Fruit fly (Drosophila melanogaster) whole organism, pupa: ENCODE data around the gene RpS9.

Experiments
- CG10348 ChIP-seq: fragments of 200-800 bp; sonication (Bioruptor generic); IDR thresholded peaks from 2 replicates; pipeline ENCODE4 v1.3.6; 2022; ENCODE audit warnings: missing biosample characterization, missing genetic modification characterization
- CG12605 ChIP-seq: fragments of 200-800 bp; sonication (Bioruptor generic); IDR thresholded peaks from 2 replicates; pipeline ENCODE4 v1.3.6; 2022; ENCODE audit warnings: missing biosample characterization, missing genetic modification characterization
- CG13204 ChIP-seq: fragments of 200-800 bp; sonication (Bioruptor generic); optimal IDR thresholded peaks from 2 replicates; lab custom pipeline; 2018; ENCODE audit warnings: missing biosample characterization, mild to moderate bottlenecking, missing genetic modification characterization, moderate library complexity
- CG14655 ChIP-seq: fragments of 200-800 bp; sonication (Bioruptor generic); optimal IDR thresholded peaks from 3 replicates; lab custom pipeline; 2017; ENCODE audit warnings: mild to moderate bottlenecking, missing biosample characterization, missing genetic modification reagents, missing genetic modification characterization
- CG15710 ChIP-seq: fragments of 200-800 bp; sonication (Bioruptor generic); optimal IDR thresholded peaks from 2 replicates; lab custom pipeline; 2018; ENCODE audit warnings: missing biosample characterization, mild to moderate bottlenecking, missing genetic modification characterization, moderate library complexity
- CG17806 ChIP-seq: fragments of 200-800 bp; sonication (Bioruptor generic); optimal IDR thresholded peaks from 2 replicates; lab custom pipeline; 2018; ENCODE audit warnings: missing biosample characterization, mild to moderate bottlenecking, missing genetic modification characterization, moderate library complexity
- CG32121 ChIP-seq: fragments of 200-800 bp; sonication (Bioruptor generic); IDR thresholded peaks from 2 replicates; pipeline ENCODE4 v1.3.6; 2022; ENCODE audit warnings: missing biosample characterization, missing genetic modification characterization
- CG34367 ChIP-seq: fragments of 200-800 bp; sonication (Bioruptor generic); optimal IDR thresholded peaks from 2 replicates; lab custom pipeline; 2018; ENCODE audit warnings: missing biosample characterization, mild to moderate bottlenecking, missing genetic modification characterization
- CG4496 ChIP-seq: fragments of 200-800 bp; sonication (Bioruptor generic); IDR thresholded peaks from 3 replicates; pipeline ENCODE4 v1.3.6; 2022; ENCODE audit warnings: missing biosample characterization, missing genetic modification characterization
- CG8159 ChIP-seq: fragments of 200-800 bp; sonication (Bioruptor generic); optimal IDR thresholded peaks from 3 replicates; lab custom pipeline; 2018; ENCODE audit warnings: missing biosample characterization, mild to moderate bottlenecking, missing genetic modification characterization, moderate library complexity
- CG8301 ChIP-seq: fragments of 200-800 bp; sonication (Bioruptor generic); optimal IDR thresholded peaks from 2 replicates; lab custom pipeline; 2018; ENCODE audit warnings: missing biosample characterization, mild to moderate bottlenecking, missing genetic modification characterization
- CG9948 ChIP-seq: fragments of 200-800 bp; sonication (Bioruptor generic); optimal IDR thresholded peaks from 2 replicates; lab custom pipeline; 2018; ENCODE audit warnings: missing biosample characterization, mild to moderate bottlenecking, missing genetic modification characterization, moderate library complexity
- D1 ChIP-seq: fragments of 200-800 bp; sonication (Bioruptor generic); optimal IDR thresholded peaks from 2 replicates; lab custom pipeline; 2018; ENCODE audit warnings: missing biosample characterization, mild to moderate bottlenecking, missing genetic modification characterization, moderate library complexity
- EcR ChIP-seq: fragments of 200-800 bp; sonication (Bioruptor generic); optimal IDR thresholded peaks from 3 replicates; lab custom pipeline; 2019; ENCODE audit warnings: missing biosample characterization, missing genetic modification characterization, mild to moderate bottlenecking, moderate library complexity, missing genetic modification reagents
- Ets98B ChIP-seq: fragments of 200-800 bp; sonication (Bioruptor generic); IDR thresholded peaks from 2 replicates; pipeline ENCODE4 v1.3.6; 2022; ENCODE audit warnings: missing biosample characterization, missing genetic modification characterization
- Pif1A ChIP-seq: fragments of 200-800 bp; sonication (Bioruptor generic); optimal IDR thresholded peaks from 3 replicates; lab custom pipeline; 2016; ENCODE audit warnings: missing biosample characterization, missing genetic modification characterization
- Pif1B ChIP-seq: fragments of 200-800 bp; sonication (Bioruptor generic); optimal IDR thresholded peaks from 3 replicates; lab custom pipeline; 2016; ENCODE audit warnings: missing biosample characterization, missing genetic modification characterization
- Snoo ChIP-seq: fragments of 200-800 bp; sonication (Bioruptor generic); optimal IDR thresholded peaks from 3 replicates; lab custom pipeline; 2017; ENCODE audit warnings: missing biosample characterization, mild to moderate bottlenecking, missing genetic modification characterization, inconsistent platforms
- fd96Ca ChIP-seq: fragments of 200-800 bp; sonication (Bioruptor generic); IDR thresholded peaks from 3 replicates; pipeline ENCODE4 v1.3.6; 2022; ENCODE audit warnings: missing biosample characterization, missing genetic modification characterization
- gl ChIP-seq: fragments of 200-800 bp; sonication (Bioruptor generic); optimal IDR thresholded peaks from 2 replicates; lab custom pipeline; 2018; ENCODE audit warnings: missing biosample characterization, mild to moderate bottlenecking, missing genetic modification characterization
- rn ChIP-seq: fragments of 200-800 bp; sonication (Bioruptor generic); IDR thresholded peaks from 2 replicates; pipeline ENCODE4 v1.3.6; 2022; ENCODE audit warnings: missing biosample characterization, missing genetic modification characterization

RpS9 gene

dm6 chr3L:9467763-9468206, 43.5 kb downstream of the RpS9 start:
- TF ChIP-seq rn (GFP tag; lab: Robert Waterston, UW) (no peak), CG8159 (tag; lab: Kevin White, UChicago) (no peak), Ets98B (GFP tag; lab: Robert Waterston, UW) (peak; percentile 80), CG10348 (GFP tag; lab: Robert Waterston, UW) (no peak), Pif1B (GFP tag; lab: Kevin White, UChicago) (no peak), CG14655 (GFP tag; lab: Kevin White, UChicago) (no peak), gl (tag; lab: Kevin White, UChicago) (peak; percentile 64), Pif1A (peak; percentile 59), CG34367 (tag; lab: Kevin White, UChicago) (peak; percentile 26), CG17806 (tag; lab: Kevin White, UChicago) (no peak), CG32121 (peak; percentile 43; the same call in 1 of the 2 replicates), Snoo (tag; lab: Kevin White, UChicago) (peak; percentile 12), D1 (tag; lab: Kevin White, UChicago) (no peak), CG15710 (tag; lab: Kevin White, UChicago) (peak; percentile 35), CG4496 (GFP tag; lab: Robert Waterston, UW) (peak; percentile 75), CG8301 (tag; lab: Kevin White, UChicago) (no peak), CG12605 (GFP tag; lab: Robert Waterston, UW) (peak; percentile 72; the same call in 1 of the 2 replicates), EcR (GFP tag; lab: Kevin White, UChicago) (no peak), CG13204 (GFP tag; lab: Kevin White, UChicago) (peak; percentile 57), fd96Ca (GFP tag; lab: Robert Waterston, UW) (peak; percentile 69), CG9948 (tag; lab: Kevin White, UChicago) (no peak)

- TF ChIP-seq CG9948 (tag; lab: Kevin White, UChicago), result no peak
- TF ChIP-seq Pif1A, result no peak
- no peak for TF ChIP-seq CG4496 (GFP tag; lab: Robert Waterston, UW)
- no peak for TF ChIP-seq rn (GFP tag; lab: Robert Waterston, UW)
- no peak for TF ChIP-seq CG12605 (GFP tag; lab: Robert Waterston, UW)
- TF ChIP-seq Pif1B (GFP tag; lab: Kevin White, UChicago), result no peak
- no peak for TF ChIP-seq gl (tag; lab: Kevin White, UChicago)
- no peak for TF ChIP-seq EcR (GFP tag; lab: Kevin White, UChicago)
- no peak for TF ChIP-seq CG15710 (tag; lab: Kevin White, UChicago)
- TF ChIP-seq CG8159 (tag; lab: Kevin White, UChicago), result no peak
- TF ChIP-seq Snoo (tag; lab: Kevin White, UChicago), result no peak
- TF ChIP-seq CG8301 (tag; lab: Kevin White, UChicago), result no peak
- no peak for TF ChIP-seq CG34367 (tag; lab: Kevin White, UChicago)
- no peak for TF ChIP-seq D1 (tag; lab: Kevin White, UChicago)
- no peak for TF ChIP-seq CG14655 (GFP tag; lab: Kevin White, UChicago)
- no peak for TF ChIP-seq Ets98B (GFP tag; lab: Robert Waterston, UW)
- no peak for TF ChIP-seq CG32121
- no peak for TF ChIP-seq CG10348 (GFP tag; lab: Robert Waterston, UW)
- TF ChIP-seq, all 21 proteins: peak for 0
Observed at dm6 chr3L:9467267-9467666, 44.1 kb downstream of the RpS9 start.

- TF ChIP-seq fd96Ca (GFP tag; lab: Robert Waterston, UW) (no peak), CG8159 (tag; lab: Kevin White, UChicago) (peak; percentile 50), Ets98B (GFP tag; lab: Robert Waterston, UW) (no peak), Pif1A (no peak), CG17806 (tag; lab: Kevin White, UChicago) (peak; percentile 26), Snoo (tag; lab: Kevin White, UChicago) (no peak), CG15710 (tag; lab: Kevin White, UChicago) (peak; percentile 7), gl (tag; lab: Kevin White, UChicago) (no peak), CG9948 (tag; lab: Kevin White, UChicago) (peak; percentile 34), CG8301 (tag; lab: Kevin White, UChicago) (peak; percentile 1), CG14655 (GFP tag; lab: Kevin White, UChicago) (peak; percentile 41)
Observed at dm6 chr3L:9466595-9466994, 44.7 kb downstream of the RpS9 start.

dm6 chr3L:9465652-9466244, 45.6 kb downstream of the RpS9 start:
- TF ChIP-seq rn (GFP tag; lab: Robert Waterston, UW) (no peak), CG17806 (tag; lab: Kevin White, UChicago) (no peak), Snoo (tag; lab: Kevin White, UChicago) (no peak), EcR (GFP tag; lab: Kevin White, UChicago) (no peak), CG8159 (tag; lab: Kevin White, UChicago) (no peak), CG34367 (tag; lab: Kevin White, UChicago) (no peak), CG10348 (GFP tag; lab: Robert Waterston, UW) (no peak), CG12605 (GFP tag; lab: Robert Waterston, UW) (no peak), CG9948 (tag; lab: Kevin White, UChicago) (no peak), CG32121 (no peak), D1 (tag; lab: Kevin White, UChicago) (no peak), Pif1A (no peak), CG8301 (tag; lab: Kevin White, UChicago) (no peak), fd96Ca (GFP tag; lab: Robert Waterston, UW) (no peak), Pif1B (GFP tag; lab: Kevin White, UChicago) (no peak), gl (tag; lab: Kevin White, UChicago) (no peak), Ets98B (GFP tag; lab: Robert Waterston, UW) (no peak), CG15710 (tag; lab: Kevin White, UChicago) (no peak), CG14655 (GFP tag; lab: Kevin White, UChicago) (no peak), CG13204 (GFP tag; lab: Kevin White, UChicago) (no peak)
